Worm (Caenorhabditis elegans): ENCODE data around the gene ZK1290.13.

DNA sequence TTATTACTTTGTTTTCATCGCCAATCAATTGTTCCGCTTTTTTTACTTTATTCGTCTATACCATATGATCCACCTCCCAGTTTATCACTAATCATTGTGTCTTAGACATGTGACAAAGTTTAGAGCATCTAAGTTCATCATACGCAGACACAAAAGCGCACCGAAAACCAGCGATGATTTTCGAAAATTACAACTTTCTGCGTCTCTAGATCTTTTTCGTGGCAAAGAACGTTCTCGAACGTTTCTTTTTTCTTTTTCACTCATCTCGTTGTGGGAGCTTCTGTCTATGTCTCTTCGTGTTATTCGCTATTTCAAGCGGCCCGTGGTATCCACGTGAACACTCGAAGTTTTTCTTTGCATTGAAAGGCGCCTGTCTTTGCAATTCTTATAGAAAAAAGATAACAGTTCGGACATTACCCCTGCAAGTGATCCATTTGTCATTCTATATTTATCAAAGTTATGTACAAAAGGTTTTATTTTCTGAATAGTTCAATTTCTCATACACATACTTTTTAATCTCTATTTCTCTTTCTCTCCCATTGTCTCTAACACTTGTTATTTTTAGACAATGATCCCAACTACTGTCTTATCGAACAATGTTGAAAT, 5.6 kb upstream of the ZK1290.13 start, which contains the start of gene ZK1290.5:
- no peak for TF ChIP-seq him-1 (tag; optimal IDR thresholded peaks at IDR 0.05)
- peak; percentile 88 for TF ChIP-seq W03F9.2 (tag; optimal IDR thresholded peaks at IDR 0.05)
- TF ChIP-seq dao-5 (tag; optimal IDR thresholded peaks at IDR 0.05), result no peak
